Fruit fly (Drosophila melanogaster) whole organism, embryonic: ENCODE results near the gene iav.

Experiments used
- Atf-2 ChIP-seq: fragments of 200-800 bp; sonication (Bioruptor generic); optimal IDR thresholded peaks from 2 replicates; lab custom pipeline; 2016; ENCODE audit warnings: missing biosample characterization, missing genetic modification characterization
- Awh ChIP-seq: fragments of 200-800 bp; sonication (Bioruptor generic); IDR thresholded peaks from 2 replicates; pipeline ENCODE4, ENCODE4 v1.3.6; 2022; ENCODE audit warnings: missing biosample characterization, missing genetic modification characterization
- Blimp-1 ChIP-seq: fragments of 200-800 bp; sonication (Bioruptor generic); optimal IDR thresholded peaks from 3 replicates; lab custom pipeline; 2018; ENCODE audit warnings: missing biosample characterization, missing genetic modification characterization, mild to moderate bottlenecking, moderate library complexity, missing genetic modification reagents
- CG10147 ChIP-seq: fragments of 200-800 bp; sonication (Bioruptor generic); optimal IDR thresholded peaks from 2 replicates; lab custom pipeline; 2019; ENCODE audit warnings: missing biosample characterization, mild to moderate bottlenecking, missing genetic modification characterization, moderate library complexity
- CG10565 ChIP-seq: fragments of 200-800 bp; sonication (Bioruptor generic); optimal IDR thresholded peaks from 3 replicates; lab custom pipeline; 2016; ENCODE audit warnings: missing biosample characterization, mild to moderate bottlenecking, missing genetic modification characterization
- CG10654 ChIP-seq: fragments of 200-800 bp; sonication (Bioruptor generic); optimal IDR thresholded peaks from 2 replicates; lab custom pipeline; 2016; ENCODE audit warnings: missing biosample characterization, missing genetic modification characterization
- CG11085 ChIP-seq: fragments of 200-800 bp; sonication (Bioruptor generic); IDR thresholded peaks from 2 replicates; pipeline ENCODE4 v1.3.6; 2022; ENCODE audit warnings: missing biosample characterization, missing genetic modification characterization
- CG12299 ChIP-seq: fragments of 200-800 bp; sonication (Bioruptor generic); optimal IDR thresholded peaks from 2 replicates; lab custom pipeline; 2018; ENCODE audit warnings: missing biosample characterization, mild to moderate bottlenecking, missing genetic modification characterization
- CG12659 ChIP-seq: fragments of 200-800 bp; sonication (Bioruptor generic); optimal IDR thresholded peaks from 3 replicates; lab custom pipeline; 2017; ENCODE audit warnings: mild to moderate bottlenecking, missing biosample characterization, missing genetic modification reagents, missing genetic modification characterization
- CG14014 ChIP-seq: fragments of 200-800 bp; sonication (Bioruptor generic); IDR thresholded peaks from 2 replicates; pipeline ENCODE4 v1.3.6; 2022; ENCODE audit warnings: missing biosample characterization, missing genetic modification characterization
- CG15601 ChIP-seq: fragments of 200-800 bp; sonication (Bioruptor generic); optimal IDR thresholded peaks from 3 replicates; lab custom pipeline; 2019; ENCODE audit warnings: missing biosample characterization, mild to moderate bottlenecking, missing genetic modification characterization, moderate library complexity
- CG16813 ChIP-seq: fragments of 200-800 bp; sonication (Bioruptor generic); IDR thresholded peaks from 3 replicates; pipeline ENCODE4 v1.3.6; 2022; ENCODE audit warnings: missing biosample characterization, missing genetic modification characterization; ENCODE audit not compliant: partially characterized antibody
- CG17186 ChIP-seq: fragments of 200-800 bp; sonication (Bioruptor generic); optimal IDR thresholded peaks from 3 replicates; lab custom pipeline; 2017; ENCODE audit warnings: missing biosample characterization, missing genetic modification reagents, missing genetic modification characterization
- CG17912 ChIP-seq: fragments of 200-800 bp; sonication (Bioruptor generic); optimal IDR thresholded peaks from 2 replicates; lab custom pipeline; 2018; ENCODE audit warnings: missing biosample characterization, mild to moderate bottlenecking, missing genetic modification characterization
- CG2120 ChIP-seq: fragments of 200-800 bp; sonication (Bioruptor generic); optimal IDR thresholded peaks from 3 replicates; lab custom pipeline; 2016; ENCODE audit warnings: missing biosample characterization, missing genetic modification characterization
- CG30431 ChIP-seq: fragments of 200-800 bp; sonication (Bioruptor generic); optimal IDR thresholded peaks from 2 replicates; lab custom pipeline; 2017; ENCODE audit warnings: missing biosample characterization, missing genetic modification characterization
- CG3407 ChIP-seq: fragments of 200-800 bp; sonication (Bioruptor generic); optimal IDR thresholded peaks from 2 replicates; lab custom pipeline; 2018; ENCODE audit warnings: missing biosample characterization, mild to moderate bottlenecking, missing genetic modification characterization
- CG3838 ChIP-seq: fragments of 200-800 bp; sonication (Bioruptor generic); optimal IDR thresholded peaks from 3 replicates; lab custom pipeline; 2016; ENCODE audit warnings: missing biosample characterization, missing genetic modification characterization
- CG4424 ChIP-seq: fragments of 200-800 bp; sonication (Bioruptor generic); optimal IDR thresholded peaks from 3 replicates; lab custom pipeline; 2016; ENCODE audit warnings: missing biosample characterization, missing genetic modification characterization
- CG7839 ChIP-seq: fragments of 200-800 bp; sonication (Bioruptor generic); optimal IDR thresholded peaks from 3 replicates; lab custom pipeline; 2018; ENCODE audit warnings: missing biosample characterization, mild to moderate bottlenecking, missing genetic modification characterization, moderate library complexity
- CG9609 ChIP-seq: fragments of 200-800 bp; sonication (Bioruptor generic); optimal IDR thresholded peaks from 3 replicates; lab custom pipeline; 2016; ENCODE audit warnings: missing biosample characterization, missing genetic modification characterization
- Camta ChIP-seq: fragments of 200-800 bp; sonication (Bioruptor generic); optimal IDR thresholded peaks from 2 replicates; lab custom pipeline; 2016; ENCODE audit warnings: missing biosample characterization, missing genetic modification characterization
- Dad ChIP-seq: fragments of 200-800 bp; sonication (Bioruptor generic); optimal IDR thresholded peaks from 3 replicates; lab custom pipeline; 2016; ENCODE audit warnings: missing biosample characterization, missing genetic modification characterization
- Dfd ChIP-seq, 2 experiments: fragments of >200 bp; optimal IDR thresholded peaks; 2 replicates each; lab custom pipeline; 2017; ENCODE audit warnings: missing biosample characterization in 2 of 2, missing genetic modification characterization in 2 of 2
- Hr51 ChIP-seq, 2 experiments: fragments of 200-800 bp; sonication (Bioruptor generic); optimal IDR thresholded peaks; 2 replicates in 1 of 2; 3 replicates in 1 of 2; lab custom pipeline; 2016 to 2018; ENCODE audit warnings: missing biosample characterization in 2 of 2, missing genetic modification characterization in 2 of 2, mild to moderate bottlenecking in 1 of 2, moderate library complexity in 1 of 2
- Hr78 ChIP-seq, 2 experiments: fragments of 200-800 bp in 1 of 2; fragments of >200 bp in 1 of 2; sonication (Bioruptor generic) in 1 of 2; optimal IDR thresholded peaks; 2 replicates each; lab custom pipeline; 2017 to 2019; ENCODE audit warnings: missing biosample characterization in 2 of 2, missing genetic modification characterization in 2 of 2, mild to moderate bottlenecking in 1 of 2, moderate library complexity in 1 of 2
- Lim3 ChIP-seq: fragments of 200-800 bp; sonication (Bioruptor generic); IDR thresholded peaks from 2 replicates; pipeline ENCODE4 v1.3.6; 2022; ENCODE audit warnings: missing biosample characterization, missing genetic modification characterization
- MBD-R2 ChIP-seq: fragments of 200-800 bp; sonication (Bioruptor generic); IDR thresholded peaks from 2 replicates; pipeline ENCODE4 v1.3.6; 2022; ENCODE audit warnings: missing biosample characterization, missing genetic modification characterization
- MTF-1 ChIP-seq: fragments of 200-800 bp; sonication (Bioruptor generic); optimal IDR thresholded peaks from 2 replicates; lab custom pipeline; 2018; ENCODE audit warnings: missing biosample characterization, mild to moderate bottlenecking, missing genetic modification characterization, borderline replicate concordance
- Med ChIP-seq: fragments of 200-800 bp; sonication (Bioruptor generic); peaks from one replicate; lab custom pipeline; 2016; ENCODE audit warnings: missing biosample characterization, missing genetic modification characterization, mild to moderate bottlenecking, inconsistent platforms, moderate library complexity
- Meics ChIP-seq: fragments of 200-800 bp; sonication (Bioruptor generic); optimal IDR thresholded peaks from 2 replicates; lab custom pipeline; 2017; ENCODE audit warnings: missing biosample characterization, mild to moderate bottlenecking, missing genetic modification characterization
- Ravus ChIP-seq: fragments of 200-800 bp; sonication (Bioruptor generic); IDR thresholded peaks from 2 replicates; pipeline ENCODE4 v1.3.6; 2022; ENCODE audit warnings: missing biosample characterization, missing genetic modification characterization
- Scr ChIP-seq: fragments of 200-800 bp; sonication (Bioruptor generic); IDR thresholded peaks from 2 replicates; pipeline ENCODE4 v1.3.6; 2022; ENCODE audit warnings: missing biosample characterization, missing genetic modification characterization; ENCODE audit not compliant: partially characterized antibody
- TFAM ChIP-seq: fragments of 200-800 bp; sonication (Bioruptor generic); optimal IDR thresholded peaks from 2 replicates; lab custom pipeline; 2017; ENCODE audit warnings: missing biosample characterization, missing genetic modification characterization, inconsistent platforms
- ase ChIP-seq: fragments of 200-800 bp; sonication (Bioruptor generic); IDR thresholded peaks from 3 replicates; pipeline ENCODE4 v1.3.6; 2022; ENCODE audit warnings: missing biosample characterization, missing genetic modification characterization
- ash1 ChIP-seq: fragments of 200-800 bp; sonication (Bioruptor generic); optimal IDR thresholded peaks from 2 replicates; lab custom pipeline; 2018; ENCODE audit warnings: missing biosample characterization, mild to moderate bottlenecking, missing genetic modification characterization
- ato ChIP-seq: fragments of 200-800 bp; sonication (Bioruptor generic); IDR thresholded peaks from 2 replicates; pipeline ENCODE4 v1.3.6; 2022; ENCODE audit warnings: missing biosample characterization, missing genetic modification characterization; ENCODE audit not compliant: partially characterized antibody
- bsh ChIP-seq, 2 experiments: fragments of 200-800 bp; sonication (Bioruptor generic); optimal IDR thresholded peaks; 2 replicates each; lab custom pipeline; 2017 to 2018; ENCODE audit warnings: mild to moderate bottlenecking in 2 of 2, missing biosample characterization in 2 of 2, missing genetic modification characterization in 2 of 2, moderate library complexity in 1 of 2
- caup ChIP-seq: fragments of 200-800 bp; sonication (Bioruptor generic); optimal IDR thresholded peaks from 3 replicates; lab custom pipeline; 2017; ENCODE audit warnings: missing biosample characterization, mild to moderate bottlenecking, missing genetic modification characterization, moderate library complexity; ENCODE audit not compliant: severe bottlenecking
- chm ChIP-seq: fragments of 200-800 bp; sonication (Bioruptor generic); IDR thresholded peaks from 2 replicates; pipeline ENCODE4 v1.3.6; 2022; ENCODE audit warnings: missing biosample characterization, missing genetic modification characterization
- dpn ChIP-seq, 2 experiments: fragments of 200-800 bp; sonication (Bioruptor generic); optimal IDR thresholded peaks; 3 replicates each; lab custom pipeline; 2016; ENCODE audit warnings: missing biosample characterization in 2 of 2, missing genetic modification characterization in 2 of 2
- gem ChIP-seq: fragments of 200-800 bp; sonication (Bioruptor generic); optimal IDR thresholded peaks from 2 replicates; lab custom pipeline; 2019; ENCODE audit warnings: missing biosample characterization, mild to moderate bottlenecking, missing genetic modification characterization, moderate library complexity
- gfzf ChIP-seq: fragments of 200-800 bp; sonication (Bioruptor generic); optimal IDR thresholded peaks from 2 replicates; lab custom pipeline; 2016; ENCODE audit warnings: missing biosample characterization, mild to moderate bottlenecking, missing genetic modification characterization, moderate library complexity
- insv ChIP-seq, 2 experiments: fragments of 200-800 bp; sonication (Bioruptor generic); optimal IDR thresholded peaks; 3 replicates each; lab custom pipeline; 2016 to 2018; ENCODE audit warnings: missing biosample characterization in 2 of 2, missing genetic modification characterization in 2 of 2
- onecut ChIP-seq: fragments of 200-800 bp; sonication (Bioruptor generic); IDR thresholded peaks from 2 replicates; pipeline ENCODE4 v1.3.6; 2022; ENCODE audit warnings: missing biosample characterization, missing genetic modification characterization
- p53 ChIP-seq: fragments of 200-800 bp; sonication (Bioruptor generic); optimal IDR thresholded peaks from 2 replicates; lab custom pipeline; 2016; ENCODE audit warnings: missing biosample characterization, missing genetic modification characterization
- pnt ChIP-seq: fragments of 200-800 bp; sonication (Bioruptor generic); optimal IDR thresholded peaks from 3 replicates; lab custom pipeline; 2016; ENCODE audit warnings: missing biosample characterization, missing genetic modification characterization
- ranshi ChIP-seq: fragments of 200-800 bp; sonication (Bioruptor generic); IDR thresholded peaks from 2 replicates; pipeline ENCODE4 v1.3.6; 2022; ENCODE audit warnings: missing biosample characterization, missing genetic modification characterization
- unpg ChIP-seq: fragments of 200-800 bp; sonication (Bioruptor generic); optimal IDR thresholded peaks from 3 replicates; lab custom pipeline; 2018; ENCODE audit warnings: missing biosample characterization, mild to moderate bottlenecking, missing genetic modification characterization, moderate library complexity
- vnd ChIP-seq: fragments of 200-800 bp; sonication (Bioruptor generic); IDR thresholded peaks from 3 replicates; pipeline ENCODE4 v1.3.6; 2022; ENCODE audit warnings: missing biosample characterization, missing genetic modification characterization; ENCODE audit not compliant: partially characterized antibody
- wor ChIP-seq: fragments of 200-800 bp; sonication (Bioruptor generic); IDR thresholded peaks from 2 replicates; pipeline ENCODE4 v1.3.6; 2022; ENCODE audit warnings: missing biosample characterization, missing genetic modification characterization

The iav gene

dm6 chrX:6791531-6791930, 22.2 kb upstream of the iav start (continued):
- no peak for TF ChIP-seq Atf-2 (GFP tag; lab: Kevin White, UChicago)
- TF ChIP-seq MBD-R2, result no peak
- no peak for TF ChIP-seq vnd (GFP tag; lab: Robert Waterston, UW)
- no peak for TF ChIP-seq CG3838 (GFP tag; lab: Kevin White, UChicago)
- TF ChIP-seq caup (GFP tag; lab: Kevin White, UChicago), result no peak
- no peak for TF ChIP-seq unpg (GFP tag; lab: Kevin White, UChicago)
- TF ChIP-seq CG12659 (GFP tag; lab: Kevin White, UChicago), result peak; percentile 16
- no peak for TF ChIP-seq Lim3 (GFP tag; lab: Robert Waterston, UW)
- TF ChIP-seq CG3407 (GFP tag; lab: Kevin White, UChicago), result no peak
- no peak for TF ChIP-seq p53 (GFP tag; lab: Kevin White, UChicago)
- no peak for TF ChIP-seq Camta (GFP tag; lab: Kevin White, UChicago)
- peak; percentile 65 for TF ChIP-seq Med
- TF ChIP-seq CG10654 (GFP tag; lab: Kevin White, UChicago), result no peak
- no peak for TF ChIP-seq gem (tag; lab: Kevin White, UChicago)
- no peak for TF ChIP-seq CG14014 (GFP tag; lab: Robert Waterston, UW)
- no peak for TF ChIP-seq onecut (GFP tag; lab: Robert Waterston, UW)
- no peak for TF ChIP-seq Hr78 (GFP tag; optimal IDR thresholded peaks at IDR 0.05; lab: Kevin White, UChicago)
- no peak for TF ChIP-seq pnt (GFP tag; lab: Kevin White, UChicago)
- TF ChIP-seq Dad, result no peak
- no peak for TF ChIP-seq Dfd (GFP tag; optimal IDR thresholded peaks at IDR 0.05; lab: Kevin White, UChicago)
- TF ChIP-seq CG16813 (GFP tag; lab: Robert Waterston, UW), result no peak
- TF ChIP-seq CG17186 (GFP tag; lab: Kevin White, UChicago), result no peak
- TF ChIP-seq CG9609 (GFP tag; lab: Kevin White, UChicago), result no peak
- TF ChIP-seq CG7839, result no peak
- no peak for TF ChIP-seq dpn (GFP tag; optimal IDR thresholded peaks at IDR 0.05; lab: Kevin White, UChicago)
- TF ChIP-seq ash1 (GFP tag; lab: Kevin White, UChicago), result no peak
- TF ChIP-seq Awh (GFP tag; lab: Robert Waterston, UW), result no peak
- no peak for TF ChIP-seq CG17912
- peak; percentile 17 for TF ChIP-seq CG2120 (GFP tag; lab: Kevin White, UChicago)
- no peak for TF ChIP-seq ase (GFP tag; lab: Robert Waterston, UW)
- TF ChIP-seq gfzf (GFP tag; lab: Kevin White, UChicago), result no peak
- TF ChIP-seq CG15601, result no peak
- TF ChIP-seq ato, result no peak
- no peak for TF ChIP-seq Blimp-1 (GFP tag; lab: Kevin White, UChicago)
- TF ChIP-seq Meics (GFP tag; lab: Kevin White, UChicago), result no peak
- TF ChIP-seq MTF-1, result no peak
- TF ChIP-seq CG4424 (GFP tag; lab: Kevin White, UChicago), result no peak
- no peak for TF ChIP-seq chm
- TF ChIP-seq CG10147, result no peak
- TF ChIP-seq Ravus (GFP tag; lab: Robert Waterston, UW), result no peak
- TF ChIP-seq CG11085 (GFP tag; lab: Robert Waterston, UW), result no peak
- no peak for TF ChIP-seq CG30431 (GFP tag; lab: Kevin White, UChicago)
- no peak for TF ChIP-seq Hr51 (GFP tag; optimal IDR thresholded peaks at IDR 0.05; lab: Kevin White, UChicago)
- TF ChIP-seq bsh (GFP tag; optimal IDR thresholded peaks at IDR 0.05; lab: Kevin White, UChicago), result no peak
- no peak for TF ChIP-seq CG10565 (GFP tag; lab: Kevin White, UChicago)
- no peak for TF ChIP-seq CG12299 (tag; lab: Kevin White, UChicago)
- no peak for TF ChIP-seq Scr (GFP tag; lab: Robert Waterston, UW)
- no peak for TF ChIP-seq insv (GFP tag; optimal IDR thresholded peaks at IDR 0.05; lab: Kevin White, UChicago)
- no peak for TF ChIP-seq TFAM (GFP tag; lab: Kevin White, UChicago)
- TF ChIP-seq ranshi, result no peak
- peak; percentile 27; the same call in 1 of the 2 replicates for TF ChIP-seq wor (GFP tag; lab: Robert Waterston, UW)
